Fruit fly (Drosophila melanogaster): ENCODE measurements around the gene CG9636.

CG9636 gene

dm6 chr3R:8277494-8278293 lies 34.1 kb upstream of the CG9636 start, which contains the start of gene ato:
ato (plus strand) TSS chr3R:8278052.
- no peak for TF ChIP-seq Eip78C (GFP tag)
- TF ChIP-seq ss (GFP tag; optimal IDR thresholded peaks at IDR 0.05): peak in 1 of 2 experiments; percentile 5
- no peak for TF ChIP-seq svp (GFP tag)
- 0 out of 3 replicates have a peak, but pooled peaks have one; percentile 18 for TF ChIP-seq CG6163 (GFP tag; IDR thresholded peaks at IDR 0.05)
- no peak for TF ChIP-seq CG1621 (tag; optimal IDR thresholded peaks at IDR 0.05)
- no peak for TF ChIP-seq Hr4 (GFP tag; optimal IDR thresholded peaks at IDR 0.05)
- TF ChIP-seq Ets96B (tag; optimal IDR thresholded peaks at IDR 0.05): no peak
- TF ChIP-seq Smox (GFP tag; optimal IDR thresholded peaks at IDR 0.05): no peak
- no peak for TF ChIP-seq CG6854 (GFP tag; optimal IDR thresholded peaks at IDR 0.05)
- TF ChIP-seq OdsH (GFP tag; optimal IDR thresholded peaks at IDR 0.05): no peak
- TF ChIP-seq CG3032 (tag; optimal IDR thresholded peaks at IDR 0.05): no peak
- TF ChIP-seq Lpt (GFP tag; optimal IDR thresholded peaks at IDR 0.05): no peak

dm6 chr3R:8275031-8275430 lies 31.4 kb upstream of the CG9636 start:
- TF ChIP-seq Eip75B (GFP tag; optimal IDR thresholded peaks at IDR 0.05) (no peak), CG4318 (GFP tag; optimal IDR thresholded peaks at IDR 0.05) (no peak), CG7368 (GFP tag; optimal IDR thresholded peaks at IDR 0.05) (no peak), CG6792 (GFP tag; optimal IDR thresholded peaks at IDR 0.05) (no peak), topi (GFP tag; optimal IDR thresholded peaks at IDR 0.05) (no peak), ss (GFP tag; optimal IDR thresholded peaks at IDR 0.05) (no peak), vri (GFP tag; optimal IDR thresholded peaks at IDR 0.05) (no peak), Smox (GFP tag; optimal IDR thresholded peaks at IDR 0.05) (no peak), salr (GFP tag; optimal IDR thresholded peaks at IDR 0.05) (no peak), CG6276 (GFP tag; optimal IDR thresholded peaks at IDR 0.05) (no peak), CG10669 (GFP tag; optimal IDR thresholded peaks at IDR 0.05) (no peak), cyc (GFP tag; optimal IDR thresholded peaks at IDR 0.05) (no peak)

- TF ChIP-seq acj6 (GFP tag; optimal IDR thresholded peaks at IDR 0.05) (no peak), topi (GFP tag; optimal IDR thresholded peaks at IDR 0.05) (peak; percentile 70), CG6808 (GFP tag; optimal IDR thresholded peaks at IDR 0.05) (no peak), CG31627 (GFP tag; optimal IDR thresholded peaks at IDR 0.05) (peak; percentile 64), salr (GFP tag; optimal IDR thresholded peaks at IDR 0.05) (no peak), Ets21C (GFP tag; optimal IDR thresholded peaks at IDR 0.05) (peak; percentile 62), Hr39 (GFP tag; optimal IDR thresholded peaks at IDR 0.05) (peak; percentile 69), dsx (GFP tag; optimal IDR thresholded peaks at IDR 0.05; ENCODE audit: poor library complexity, severe bottlenecking) (no peak), lz (GFP tag; optimal IDR thresholded peaks at IDR 0.05) (peak; percentile 65), CG6792 (GFP tag; optimal IDR thresholded peaks at IDR 0.05) (peak; percentile 31), Smox (GFP tag; optimal IDR thresholded peaks at IDR 0.05) (peak; percentile 73), Hr38 (GFP tag; optimal IDR thresholded peaks at IDR 0.05) (no peak), CG8119 (GFP tag; IDR thresholded peaks at IDR 0.05) (no peak), cyc (GFP tag; optimal IDR thresholded peaks at IDR 0.05) (peak; percentile 74), CG34406 (GFP tag; optimal IDR thresholded peaks at IDR 0.05) (peak; percentile 42), Hr4 (GFP tag; optimal IDR thresholded peaks at IDR 0.05) (no peak), Ets96B (tag; optimal IDR thresholded peaks at IDR 0.05) (no peak), esn (GFP tag; optimal IDR thresholded peaks at IDR 0.05) (peak; percentile 72), CG6163 (GFP tag; IDR thresholded peaks at IDR 0.05) (no peak), Met (GFP tag; optimal IDR thresholded peaks at IDR 0.05) (peak; percentile 68), CG11294 (GFP tag; IDR thresholded peaks at IDR 0.05) (no peak), Sox102F (GFP tag; optimal IDR thresholded peaks at IDR 0.05) (peak; percentile 75), CG15336 (GFP tag; IDR thresholded peaks at IDR 0.05) (no peak), svp (GFP tag) (peak; percentile 100), Eip78C (GFP tag) (no peak)
Observed at dm6 chr3R:8272573-8273165, 29.1 kb upstream of the CG9636 start.
